Worm (Caenorhabditis elegans): Measurements from ENCODE around the gene osm-6.

DNA sequence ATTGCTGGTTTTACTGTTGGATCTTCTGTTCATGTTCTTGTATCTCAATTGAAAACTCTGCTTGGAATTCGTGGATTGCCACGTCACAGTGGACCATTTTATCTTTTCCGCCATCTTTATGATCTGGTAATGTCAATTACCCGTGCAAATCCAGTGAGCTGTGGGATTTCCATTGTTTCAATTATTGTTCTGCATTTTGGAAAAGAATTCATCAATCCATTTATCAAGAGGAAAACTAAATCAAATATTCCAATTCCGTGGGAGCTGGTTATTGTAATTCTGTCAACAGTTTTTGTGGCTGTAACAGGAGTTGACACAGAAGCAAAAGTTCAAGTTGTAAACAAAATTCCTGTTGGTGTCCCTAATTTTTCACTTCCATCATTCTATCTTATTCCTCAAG is 50.6 kb downstream of the osm-6 start:
- TF ChIP-seq elt-3 (tag; optimal IDR thresholded peaks at IDR 0.05) (no peak), nhr-23 (tag; optimal IDR thresholded peaks at IDR 0.05) (no peak), snpc-4 (tag; optimal IDR thresholded peaks at IDR 0.05) (no peak), nhr-11 (tag; optimal IDR thresholded peaks at IDR 0.05) (no peak)
